Fruit fly (Drosophila melanogaster) whole organism, embryonic: Measurements from ENCODE around the gene CG15368.
A peak's percentile ranks its signal among the peaks of the same experiment; 100 is the strongest.

Experiments
- ATbp ChIP-seq: fragments of 200-800 bp; sonication (Bioruptor generic); optimal IDR thresholded peaks from 2 replicates; lab custom pipeline; 2017; ENCODE audit warnings: missing biosample characterization, mild to moderate bottlenecking, missing genetic modification characterization, missing genetic modification reagents
- Atf3 ChIP-seq: fragments of 200-800 bp; sonication (Bioruptor generic); optimal IDR thresholded peaks from 3 replicates; lab custom pipeline; 2016; ENCODE audit warnings: missing biosample characterization, missing genetic modification characterization
- CG10321 ChIP-seq: fragments of 200-800 bp; sonication (Bioruptor generic); IDR thresholded peaks from 2 replicates; pipeline ENCODE4 v1.3.6; 2022; ENCODE audit warnings: missing biosample characterization, missing genetic modification characterization
- CG13287 ChIP-seq: fragments of 200-800 bp; sonication (Bioruptor generic); IDR thresholded peaks from 2 replicates; pipeline ENCODE4 v1.3.6; 2022; ENCODE audit warnings: missing biosample characterization, missing genetic modification characterization; ENCODE audit not compliant: partially characterized antibody
- CG14441 ChIP-seq: fragments of 200-800 bp; sonication (Bioruptor generic); IDR thresholded peaks from 2 replicates; pipeline ENCODE4 v1.3.6; 2022; ENCODE audit warnings: missing biosample characterization, missing genetic modification characterization
- CG1602 ChIP-seq: fragments of 200-800 bp; sonication (Bioruptor generic); optimal IDR thresholded peaks from 3 replicates; lab custom pipeline; 2016; ENCODE audit warnings: missing biosample characterization, missing genetic modification characterization
- CG17829 ChIP-seq: fragments of 200-800 bp; optimal IDR thresholded peaks from 2 replicates; lab custom pipeline; 2019; ENCODE audit warnings: missing biosample characterization, mild to moderate bottlenecking, missing genetic modification characterization, moderate library complexity
- CG31365 ChIP-seq: fragments of 200-800 bp; sonication (Bioruptor generic); optimal IDR thresholded peaks from 2 replicates; lab custom pipeline; 2018; ENCODE audit warnings: missing biosample characterization, mild to moderate bottlenecking, missing genetic modification characterization
- CG33213 ChIP-seq: fragments of 200-800 bp; sonication (Bioruptor generic); optimal IDR thresholded peaks from 3 replicates; lab custom pipeline; 2016; ENCODE audit warnings: missing biosample characterization, missing genetic modification characterization
- CG3407 ChIP-seq: fragments of 200-800 bp; sonication (Bioruptor generic); optimal IDR thresholded peaks from 2 replicates; lab custom pipeline; 2018; ENCODE audit warnings: missing biosample characterization, mild to moderate bottlenecking, missing genetic modification characterization
- CG34422 ChIP-seq: fragments of 200-800 bp; sonication (Bioruptor generic); IDR thresholded peaks from 3 replicates; pipeline ENCODE4 v1.3.6; 2022; ENCODE audit warnings: missing biosample characterization, missing genetic modification characterization
- CG3847 ChIP-seq: fragments of 200-800 bp; sonication (Bioruptor generic); IDR thresholded peaks from 2 replicates; pipeline ENCODE4 v1.3.6; 2022; ENCODE audit warnings: missing biosample characterization, missing genetic modification characterization
- CG4424 ChIP-seq: fragments of 200-800 bp; sonication (Bioruptor generic); optimal IDR thresholded peaks from 3 replicates; lab custom pipeline; 2016; ENCODE audit warnings: missing biosample characterization, missing genetic modification characterization
- CG6175 ChIP-seq: fragments of 200-800 bp; sonication (Bioruptor generic); IDR thresholded peaks from 3 replicates; pipeline ENCODE4 v1.3.6; 2022; ENCODE audit warnings: missing biosample characterization, missing genetic modification characterization
- CG8359 ChIP-seq: fragments of 200-800 bp; sonication (Bioruptor generic); optimal IDR thresholded peaks from 2 replicates; lab custom pipeline; 2017; ENCODE audit warnings: missing biosample characterization, mild to moderate bottlenecking, missing genetic modification characterization, borderline replicate concordance
- CG8944 ChIP-seq: fragments of 200-800 bp; sonication (Bioruptor generic); optimal IDR thresholded peaks from 3 replicates; lab custom pipeline; 2016; ENCODE audit warnings: missing biosample characterization, missing genetic modification characterization
- CG9215 ChIP-seq: fragments of 200-800 bp; sonication (Bioruptor generic); IDR thresholded peaks from 2 replicates; pipeline ENCODE4 v1.3.6; 2022; ENCODE audit warnings: missing biosample characterization, missing genetic modification characterization
- Dek ChIP-seq: fragments of 200-800 bp; sonication (Bioruptor generic); optimal IDR thresholded peaks from 3 replicates; lab custom pipeline; 2019; ENCODE audit warnings: missing biosample characterization, mild to moderate bottlenecking, missing genetic modification characterization, moderate library complexity
- Dip2 ChIP-seq: fragments of 200-800 bp; sonication (Bioruptor generic); IDR thresholded peaks from 2 replicates; pipeline ENCODE4 v1.3.6; 2022; ENCODE audit warnings: missing biosample characterization, missing genetic modification characterization
- Eip74EF ChIP-seq, 2 experiments: fragments of 200-800 bp in 1 of 2; fragments of >200 bp in 1 of 2; sonication (Bioruptor generic) in 1 of 2; optimal IDR thresholded peaks; 2 replicates each; lab custom pipeline; 2017 to 2019; ENCODE audit warnings: missing biosample characterization in 2 of 2, missing genetic modification characterization in 2 of 2, mild to moderate bottlenecking in 1 of 2, moderate library complexity in 1 of 2
- Ets97D ChIP-seq: fragments of 200-800 bp; sonication (Bioruptor generic); optimal IDR thresholded peaks from 3 replicates; lab custom pipeline; 2016; ENCODE audit warnings: missing biosample characterization, missing genetic modification characterization
- Fer3 ChIP-seq: fragments of 200-800 bp; sonication (Bioruptor generic); optimal IDR thresholded peaks from 2 replicates; lab custom pipeline; 2018; ENCODE audit warnings: missing biosample characterization, mild to moderate bottlenecking, missing genetic modification characterization, moderate library complexity
- HLH54F ChIP-seq: fragments of 200-800 bp; sonication (Bioruptor generic); optimal IDR thresholded peaks from 3 replicates; lab custom pipeline; 2016; ENCODE audit warnings: missing biosample characterization, missing genetic modification characterization
- Nf-YA ChIP-seq: fragments of 200-800 bp; sonication (Bioruptor generic); IDR thresholded peaks from 2 replicates; pipeline ENCODE4 v1.3.6; 2022; ENCODE audit warnings: missing biosample characterization, missing genetic modification characterization
- Oli ChIP-seq: fragments of 200-800 bp; sonication (Bioruptor generic); optimal IDR thresholded peaks from 2 replicates; lab custom pipeline; 2018; ENCODE audit warnings: missing biosample characterization, mild to moderate bottlenecking, missing genetic modification characterization, moderate library complexity
- Opbp ChIP-seq: fragments of 200-800 bp; sonication (Bioruptor generic); IDR thresholded peaks from 3 replicates; pipeline ENCODE4 v1.3.6; 2022; ENCODE audit warnings: missing biosample characterization, missing genetic modification characterization; ENCODE audit not compliant: partially characterized antibody
- Rfx ChIP-seq: fragments of 200-800 bp; sonication (Bioruptor generic); IDR thresholded peaks from 2 replicates; pipeline ENCODE4 v1.3.6; 2022; ENCODE audit warnings: missing biosample characterization, missing genetic modification characterization
- Sin3A ChIP-seq: fragments of >200 bp; optimal IDR thresholded peaks from 2 replicates; lab custom pipeline; 2018
- Six4 ChIP-seq: fragments of 200-800 bp; sonication (Bioruptor generic); optimal IDR thresholded peaks from 2 replicates; lab custom pipeline; 2016; ENCODE audit warnings: missing biosample characterization, missing genetic modification characterization
- br ChIP-seq: fragments of >200 bp; optimal IDR thresholded peaks from 2 replicates; lab custom pipeline; 2017
- btn ChIP-seq: fragments of 200-800 bp; sonication (Bioruptor generic); optimal IDR thresholded peaks from 2 replicates; lab custom pipeline; 2016; ENCODE audit warnings: missing biosample characterization, missing genetic modification characterization
- cas ChIP-seq: fragments of 200-800 bp; sonication (Bioruptor generic); IDR thresholded peaks from 2 replicates; pipeline ENCODE4 v1.3.6; 2022; ENCODE audit warnings: missing biosample characterization, missing genetic modification characterization
- crol ChIP-seq: fragments of 200-800 bp; sonication (Bioruptor generic); IDR thresholded peaks from 2 replicates; pipeline ENCODE4 v1.3.6; 2022; ENCODE audit warnings: missing biosample characterization, missing genetic modification characterization
- dan ChIP-seq: fragments of 200-800 bp; sonication (Bioruptor generic); IDR thresholded peaks from 2 replicates; pipeline ENCODE4 v1.3.6; 2022; ENCODE audit warnings: missing biosample characterization, missing genetic modification characterization
- eve ChIP-seq, 2 experiments: fragments of >200 bp; optimal IDR thresholded peaks; 2 replicates each; lab custom pipeline; 2017; ENCODE audit warnings: missing biosample characterization in 2 of 2, missing genetic modification characterization in 2 of 2
- exex ChIP-seq: fragments of 200-800 bp; sonication (Bioruptor generic); optimal IDR thresholded peaks from 4 replicates; lab custom pipeline; 2018; ENCODE audit warnings: missing biosample characterization, mild to moderate bottlenecking, missing genetic modification characterization, moderate library complexity
- fru ChIP-seq: fragments of >200 bp; optimal IDR thresholded peaks from 2 replicates; lab custom pipeline; 2017
- gfzf ChIP-seq: fragments of 200-800 bp; sonication (Bioruptor generic); optimal IDR thresholded peaks from 2 replicates; lab custom pipeline; 2016; ENCODE audit warnings: missing biosample characterization, mild to moderate bottlenecking, missing genetic modification characterization, moderate library complexity
- gsb-n ChIP-seq: fragments of 200-800 bp; sonication (Bioruptor generic); optimal IDR thresholded peaks from 3 replicates; lab custom pipeline; 2018; ENCODE audit warnings: missing biosample characterization, mild to moderate bottlenecking, missing genetic modification characterization
- her ChIP-seq: fragments of 200-800 bp; sonication (Bioruptor generic); optimal IDR thresholded peaks from 2 replicates; lab custom pipeline; 2016; ENCODE audit warnings: missing biosample characterization, missing genetic modification characterization
- kah ChIP-seq: fragments of 200-800 bp; sonication (Bioruptor generic); optimal IDR thresholded peaks from 2 replicates; lab custom pipeline; 2018; ENCODE audit warnings: missing biosample characterization, mild to moderate bottlenecking, missing genetic modification characterization
- luna ChIP-seq: fragments of 200-800 bp; sonication (Bioruptor generic); optimal IDR thresholded peaks from 2 replicates; lab custom pipeline; 2016; ENCODE audit warnings: missing biosample characterization, missing genetic modification characterization
- peb ChIP-seq: fragments of 200-800 bp; sonication (Bioruptor generic); IDR thresholded peaks from 2 replicates; pipeline ENCODE4 v1.3.6; 2022; ENCODE audit warnings: missing biosample characterization, missing genetic modification characterization
- run ChIP-seq: fragments of 200-800 bp; sonication (Bioruptor generic); optimal IDR thresholded peaks from 3 replicates; lab custom pipeline; 2018; ENCODE audit warnings: missing biosample characterization, mild to moderate bottlenecking, missing genetic modification characterization
- schlank ChIP-seq: fragments of 200-800 bp; sonication (Bioruptor generic); optimal IDR thresholded peaks from 2 replicates; lab custom pipeline; 2018; ENCODE audit warnings: missing biosample characterization, mild to moderate bottlenecking, missing genetic modification characterization
- sens-2 ChIP-seq: fragments of 200-800 bp; sonication (Bioruptor generic); IDR thresholded peaks from 2 replicates; pipeline ENCODE4 v1.3.6; 2022; ENCODE audit warnings: missing biosample characterization, missing genetic modification characterization
- so ChIP-seq: fragments of 200-800 bp; sonication (Bioruptor generic); IDR thresholded peaks from 3 replicates; pipeline ENCODE4 v1.3.6; 2022; ENCODE audit warnings: missing biosample characterization, missing genetic modification characterization
- stwl ChIP-seq: fragments of 200-800 bp; sonication (Bioruptor generic); optimal IDR thresholded peaks from 3 replicates; lab custom pipeline; 2018; ENCODE audit warnings: missing biosample characterization, mild to moderate bottlenecking, missing genetic modification characterization, moderate library complexity
- tll ChIP-seq, 2 experiments: fragments of 200-800 bp in 1 of 2; fragments of >200 bp in 1 of 2; sonication (Bioruptor generic) in 1 of 2; optimal IDR thresholded peaks; 2 replicates each; lab custom pipeline; 2017 to 2019; ENCODE audit warnings: missing biosample characterization in 2 of 2, missing genetic modification characterization in 2 of 2, mild to moderate bottlenecking in 1 of 2, moderate library complexity in 1 of 2
- tup ChIP-seq: fragments of 200-800 bp; sonication (Bioruptor generic); optimal IDR thresholded peaks from 2 replicates; lab custom pipeline; 2016; ENCODE audit warnings: missing biosample characterization, mild to moderate bottlenecking, missing genetic modification characterization, moderate library complexity
- tx ChIP-seq: fragments of 200-800 bp; sonication (Bioruptor generic); optimal IDR thresholded peaks from 2 replicates; lab custom pipeline; 2016; ENCODE audit warnings: missing biosample characterization, missing genetic modification characterization
- zen ChIP-seq: fragments of 200-800 bp; sonication (Bioruptor generic); optimal IDR thresholded peaks from 3 replicates; lab custom pipeline; 2018; ENCODE audit warnings: missing biosample characterization, mild to moderate bottlenecking, missing genetic modification characterization, moderate library complexity

CG15368 gene

DNA sequence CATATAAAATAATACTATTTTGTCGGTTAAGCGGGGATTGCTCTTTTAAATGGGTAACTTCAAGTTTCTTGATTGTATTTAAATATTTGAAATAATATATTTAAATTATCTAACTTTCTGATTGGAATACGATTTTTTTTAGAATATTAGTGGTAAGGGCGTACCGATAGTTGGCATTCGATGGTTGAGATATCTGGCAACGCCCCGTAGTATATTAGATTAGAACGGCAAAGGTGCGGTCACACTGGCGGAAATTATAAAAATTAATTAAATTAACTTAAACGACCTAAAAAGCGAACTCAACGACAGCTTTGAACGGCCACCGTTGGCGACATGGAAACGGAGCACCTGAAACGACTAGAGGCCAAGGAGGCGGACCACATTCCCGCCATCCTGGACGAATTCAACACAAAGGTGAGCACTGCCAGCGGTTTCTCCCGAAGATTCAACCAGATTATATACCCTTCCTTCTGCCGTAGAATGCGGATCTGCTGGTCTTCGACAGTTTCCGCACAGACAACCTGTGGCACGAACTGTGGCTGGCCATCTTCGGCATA lies 40.5 kb downstream of the CG15368 start, which contains the start of gene ric8a:
Gene ric8a (plus strand): TSS at position 205 of the 557 bp plus-strand sequence.
- TF ChIP-seq gfzf (GFP tag; lab: Kevin White, UChicago) (peak; percentile 58), Nf-YA (GFP tag; lab: Robert Waterston, UW) (no peak), Opbp (GFP tag; lab: Robert Waterston, UW) (peak; percentile 86), tup (GFP tag; lab: Kevin White, UChicago) (no peak), CG3847 (GFP tag; lab: Robert Waterston, UW) (peak; percentile 75), CG4424 (GFP tag; lab: Kevin White, UChicago) (no peak), CG8359 (GFP tag; lab: Kevin White, UChicago) (no peak), CG8944 (no peak), CG9215 (no peak), dan (GFP tag; lab: Robert Waterston, UW) (no peak), zen (tag; lab: Kevin White, UChicago) (peak; percentile 68), cas (GFP tag; lab: Robert Waterston, UW) (no peak), tx (no peak), crol (GFP tag; lab: Robert Waterston, UW) (no peak), br (no peak), ATbp (no peak), sens-2 (GFP tag; lab: Robert Waterston, UW) (no peak), Eip74EF (GFP tag; optimal IDR thresholded peaks at IDR 0.05; lab: Kevin White, UChicago) (no peak), btn (no peak), exex (no peak), so (GFP tag; lab: Robert Waterston, UW) (no peak), luna (GFP tag; lab: Kevin White, UChicago) (no peak), Fer3 (no peak), peb (GFP tag; lab: Robert Waterston, UW) (no peak), Rfx (peak; percentile 54), CG33213 (GFP tag; lab: Kevin White, UChicago) (no peak), stwl (tag; lab: Kevin White, UChicago) (peak; percentile 52), Ets97D (GFP tag; lab: Kevin White, UChicago) (no peak), CG3407 (GFP tag; lab: Kevin White, UChicago) (no peak), schlank (no peak), CG6175 (GFP tag; lab: Robert Waterston, UW) (no peak), CG34422 (GFP tag; lab: Robert Waterston, UW) (no peak), CG1602 (GFP tag; lab: Kevin White, UChicago) (no peak), gsb-n (tag; lab: Kevin White, UChicago) (no peak), Oli (no peak), run (tag; lab: Kevin White, UChicago) (no peak), fru (lab: Kevin White, UChicago) (no peak), CG17829 (tag; lab: Kevin White, UChicago) (peak; percentile 23), Dek (peak; percentile 26), CG10321 (GFP tag; lab: Robert Waterston, UW) (no peak), Dip2 (GFP tag; lab: Robert Waterston, UW) (no peak), Six4 (no peak), Sin3A (lab: Kevin White, UChicago) (peak; percentile 8), eve (GFP tag; optimal IDR thresholded peaks at IDR 0.05; lab: Kevin White, UChicago) (no peak), tll (GFP tag; optimal IDR thresholded peaks at IDR 0.05; lab: Kevin White, UChicago) (no peak), CG31365 (no peak), HLH54F (GFP tag; lab: Kevin White, UChicago) (no peak), kah (GFP tag; lab: Kevin White, UChicago) (no peak), CG14441 (no peak), CG13287 (GFP tag; lab: Robert Waterston, UW) (peak; percentile 81), Atf3 (GFP tag; lab: Kevin White, UChicago) (no peak), her (GFP tag; lab: Kevin White, UChicago) (no peak)
